Worm (Caenorhabditis elegans) whole organism, L2 larva: Measurements from ENCODE around the gene tag-321.

Experiments
- R02D3.7 ChIP-seq: fragments of 150-350 bp; optimal IDR thresholded peaks from 2 replicates; lab custom pipeline; 2014; ENCODE audit warnings: missing biosample characterization, missing genetic modification characterization
- aly-2 ChIP-seq: fragments of 150-350 bp; optimal IDR thresholded peaks from 2 replicates; lab custom pipeline; 2014; ENCODE audit warnings: missing biosample characterization, missing genetic modification characterization
- lin-13 ChIP-seq: fragments of 150-350 bp; optimal IDR thresholded peaks from 2 replicates; lab custom pipeline; 2014; ENCODE audit warnings: missing biosample characterization, missing genetic modification reagents, missing genetic modification characterization
- lin-39 ChIP-seq: fragments of 150-350 bp; optimal IDR thresholded peaks from 2 replicates; lab custom pipeline; 2014; ENCODE audit warnings: missing biosample characterization, missing genetic modification reagents, missing genetic modification characterization
- lsy-2 ChIP-seq, 2 experiments: fragments of 150-350 bp in 1 of 2; sonication (generic microtip) in 1 of 2; optimal IDR thresholded peaks; 2 replicates each; lab custom pipeline; 2014 to 2017; ENCODE audit warnings: missing biosample characterization in 2 of 2, missing genetic modification characterization in 2 of 2
- mab-5 ChIP-seq: fragments of 150-350 bp; optimal IDR thresholded peaks from 2 replicates; lab custom pipeline; 2014; ENCODE audit warnings: missing biosample characterization, missing genetic modification characterization
- mbf-1 ChIP-seq: sonication (generic microtip); optimal IDR thresholded peaks from 2 replicates; lab custom pipeline; 2017; ENCODE audit warnings: missing biosample characterization, missing genetic modification characterization
- nhr-10 ChIP-seq: sonication (generic microtip); optimal IDR thresholded peaks from 2 replicates; lab custom pipeline; 2017; ENCODE audit warnings: missing biosample characterization, missing genetic modification characterization
- nhr-23 ChIP-seq: fragments of 150-350 bp; optimal IDR thresholded peaks from 2 replicates; lab custom pipeline; 2014; ENCODE audit warnings: missing biosample characterization, missing genetic modification reagents, missing genetic modification characterization
- nhr-25 ChIP-seq: fragments of 150-350 bp; sonication (generic microtip); optimal IDR thresholded peaks from 3 replicates; lab custom pipeline; 2014; ENCODE audit warnings: missing biosample characterization, missing genetic modification characterization
- sem-4 ChIP-seq: fragments of 150-350 bp; optimal IDR thresholded peaks from 2 replicates; lab custom pipeline; 2014; ENCODE audit warnings: missing biosample characterization, missing genetic modification reagents, missing genetic modification characterization
- sma-3 ChIP-seq: sonication (generic microtip); optimal IDR thresholded peaks from 2 replicates; lab custom pipeline; 2016; ENCODE audit warnings: missing genetic modification reagents, missing genetic modification characterization, missing compliant biosample characterization
- snpc-4 ChIP-seq: fragments of 150-350 bp; optimal IDR thresholded peaks from 2 replicates; lab custom pipeline; 2014; ENCODE audit warnings: missing biosample characterization, missing genetic modification characterization
- unc-62 ChIP-seq: fragments of 150-350 bp; optimal IDR thresholded peaks from 2 replicates; lab custom pipeline; 2014; ENCODE audit warnings: missing biosample characterization, missing genetic modification reagents, missing genetic modification characterization

tag-321 gene

ce11 chrIV:7734173-7734572 is 49.5 kb downstream of the tag-321 start:
- TF ChIP-seq snpc-4 (tag; lab: Kevin White, UChicago) = no peak
- no peak for TF ChIP-seq unc-62
- TF ChIP-seq mab-5 (tag; lab: Kevin White, UChicago) = no peak
- TF ChIP-seq lsy-2 (tag; optimal IDR thresholded peaks at IDR 0.05; lab: Kevin White, UChicago) = no peak
- no peak for TF ChIP-seq sem-4 (tag; lab: Kevin White, UChicago)
- no peak for TF ChIP-seq sma-3 (GFP tag; lab: Kevin White, UChicago)
- no peak for TF ChIP-seq lin-39 (tag; lab: Kevin White, UChicago)
- TF ChIP-seq aly-2 (tag; lab: Kevin White, UChicago) = no peak
- no peak for TF ChIP-seq lin-13 (GFP tag; lab: Kevin White, UChicago)
- no peak for TF ChIP-seq mbf-1 (tag; lab: Kevin White, UChicago)
- TF ChIP-seq nhr-10 = no peak
- no peak for TF ChIP-seq nhr-25 (tag; lab: Kevin White, UChicago)
- no peak for TF ChIP-seq R02D3.7 (tag; lab: Kevin White, UChicago)
- no peak for TF ChIP-seq nhr-23 (tag; lab: Kevin White, UChicago)
